Worm (Caenorhabditis elegans): ENCODE results near the gene eif-3.B.
A peak's percentile ranks its signal among the peaks of the same experiment; 100 is the strongest.

- TF ChIP-seq pha-4 (tag; optimal IDR thresholded peaks at IDR 0.05) (no peak), ama-1 (optimal IDR thresholded peaks at IDR 0.05) (no peak), nhr-11 (tag; optimal IDR thresholded peaks at IDR 0.05) (no peak), ceh-24 (tag; optimal IDR thresholded peaks at IDR 0.05) (peak; percentile 71), madf-2 (tag; optimal IDR thresholded peaks at IDR 0.05) (peak; percentile 91)
Measured at ce11 chrII:14804259-14804899, 9.2 kb downstream of the eif-3.B start, which contains the start of gene W01D2.3.

Measured in whole organism, late embryonic.